Worm (Caenorhabditis elegans) whole organism, L1 larva: ENCODE results near the gene unc-78.

ENCODE experiments used
- C34B4.2 ChIP-seq: sonication (generic microtip); optimal IDR thresholded peaks from 2 replicates; lab custom pipeline; 2017; ENCODE audit warnings: mild to moderate bottlenecking, missing genetic modification characterization, missing compliant biosample characterization
- ama-1 ChIP-seq: fragments of 150-350 bp; optimal IDR thresholded peaks from 2 replicates; lab custom pipeline; 2014
- ceh-8 ChIP-seq: fragments of 200-800 bp; sonication (Bioruptor generic); optimal IDR thresholded peaks from 2 replicates; lab custom pipeline; 2018; ENCODE audit warnings: mild to moderate bottlenecking, missing genetic modification characterization, moderate library complexity, missing compliant biosample characterization
- ceh-82 ChIP-seq, 3 experiments: fragments of 150-350 bp in 1 of 3; sonication (generic microtip) in 2 of 3; optimal IDR thresholded peaks; 2 replicates each; lab custom pipeline; 2014 to 2017; ENCODE audit warnings: missing biosample characterization in 3 of 3, missing genetic modification characterization in 3 of 3
- ceh-90 ChIP-seq: sonication (generic microtip); optimal IDR thresholded peaks from 2 replicates; lab custom pipeline; 2016; ENCODE audit warnings: missing genetic modification characterization, missing compliant biosample characterization
- ces-1 ChIP-seq: fragments of 150-350 bp; optimal IDR thresholded peaks from 2 replicates; lab custom pipeline; 2014; ENCODE audit warnings: missing biosample characterization, missing genetic modification reagents, missing genetic modification characterization
- dsc-1 ChIP-seq: sonication (generic microtip); optimal IDR thresholded peaks from 2 replicates; lab custom pipeline; 2016; ENCODE audit warnings: mild to moderate bottlenecking, missing genetic modification characterization, missing compliant biosample characterization
- egl-27 ChIP-seq, 2 experiments: fragments of 150-350 bp in 1 of 2; sonication (generic microtip); optimal IDR thresholded peaks; 3 replicates each; lab custom pipeline; 2017 to 2018; ENCODE audit warnings: missing biosample characterization in 2 of 2, missing genetic modification characterization in 2 of 2, missing genetic modification reagents in 2 of 2
- elt-2 ChIP-seq: sonication (generic microtip); optimal IDR thresholded peaks from 2 replicates; lab custom pipeline; 2016; ENCODE audit warnings: missing genetic modification characterization, mild to moderate bottlenecking, inconsistent platforms, missing compliant biosample characterization, missing genetic modification reagents
- fkh-10 ChIP-seq: sonication (generic microtip); optimal IDR thresholded peaks from 2 replicates; lab custom pipeline; 2017; ENCODE audit warnings: missing biosample characterization, missing genetic modification reagents, missing genetic modification characterization
- fkh-8 ChIP-seq: sonication (generic microtip); optimal IDR thresholded peaks from 2 replicates; lab custom pipeline; 2016; ENCODE audit warnings: mild to moderate bottlenecking, missing genetic modification characterization, missing compliant biosample characterization
- fos-1 ChIP-seq: fragments of 150-350 bp; optimal IDR thresholded peaks from 2 replicates; lab custom pipeline; 2014; ENCODE audit warnings: missing biosample characterization, missing genetic modification characterization
- grh-1 ChIP-seq: fragments of 200-800 bp; sonication (Bioruptor generic); IDR thresholded peaks from 2 replicates; pipeline ENCODE4 v1.3.6; 2022; ENCODE audit warnings: missing genetic modification reagents, missing genetic modification characterization, missing compliant biosample characterization
- hlh-17 ChIP-seq: fragments of 200-800 bp; sonication (Bioruptor generic); optimal IDR thresholded peaks from 2 replicates; lab custom pipeline; 2018; ENCODE audit warnings: missing genetic modification characterization, mild to moderate bottlenecking, missing compliant biosample characterization, moderate library complexity, borderline replicate concordance
- lin-13 ChIP-seq: fragments of 150-350 bp; optimal IDR thresholded peaks from 2 replicates; lab custom pipeline; 2014; ENCODE audit warnings: missing biosample characterization, missing genetic modification reagents, missing genetic modification characterization
- lin-14 ChIP-seq: fragments of 200-800 bp; sonication (Bioruptor generic); optimal IDR thresholded peaks from 2 replicates; lab custom pipeline; 2018; ENCODE audit warnings: mild to moderate bottlenecking, missing genetic modification characterization, moderate library complexity, missing compliant biosample characterization
- lsy-2 ChIP-seq, 2 experiments: fragments of 150-350 bp; optimal IDR thresholded peaks; 2 replicates each; lab custom pipeline; 2014; ENCODE audit warnings: missing biosample characterization in 2 of 2, missing genetic modification characterization in 2 of 2
- nhr-11 ChIP-seq: fragments of 150-350 bp; optimal IDR thresholded peaks from 2 replicates; lab custom pipeline; 2014; ENCODE audit warnings: missing biosample characterization, missing genetic modification characterization
- nhr-12 ChIP-seq: sonication (generic microtip); optimal IDR thresholded peaks from 2 replicates; lab custom pipeline; 2017; ENCODE audit warnings: missing biosample characterization, missing genetic modification characterization
- nhr-47 ChIP-seq: sonication (generic microtip); optimal IDR thresholded peaks from 2 replicates; lab custom pipeline; 2016; ENCODE audit warnings: mild to moderate bottlenecking, missing genetic modification characterization, moderate library complexity, missing compliant biosample characterization
- pag-3 ChIP-seq: sonication (generic microtip); optimal IDR thresholded peaks from 2 replicates; lab custom pipeline; 2017; ENCODE audit warnings: missing genetic modification characterization, mild to moderate bottlenecking, missing compliant biosample characterization, antibody characterized with exemption, borderline replicate concordance; ENCODE audit not compliant: insufficient read depth
- pax-3 ChIP-seq: fragments of 200-800 bp; sonication (Bioruptor generic); optimal IDR thresholded peaks from 2 replicates; lab custom pipeline; 2018; ENCODE audit warnings: mild to moderate bottlenecking, missing genetic modification characterization, moderate library complexity, missing compliant biosample characterization
- pqm-1 ChIP-seq: sonication (generic microtip); optimal IDR thresholded peaks from 3 replicates; lab custom pipeline; 2017; ENCODE audit warnings: missing biosample characterization, missing genetic modification characterization
- rnt-1 ChIP-seq: sonication (generic microtip); optimal IDR thresholded peaks from 2 replicates; lab custom pipeline; 2016; ENCODE audit warnings: mild to moderate bottlenecking, missing genetic modification characterization, moderate library complexity, missing compliant biosample characterization
- snu-23 ChIP-seq: sonication (generic microtip); optimal IDR thresholded peaks from 2 replicates; lab custom pipeline; 2016; ENCODE audit warnings: missing genetic modification characterization, missing compliant biosample characterization
- sox-4 ChIP-seq: sonication (generic microtip); optimal IDR thresholded peaks from 2 replicates; lab custom pipeline; 2016; ENCODE audit warnings: missing genetic modification characterization, missing compliant biosample characterization
- sup-37 ChIP-seq: fragments of 200-800 bp; sonication (Bioruptor generic); optimal IDR thresholded peaks from 2 replicates; lab custom pipeline; 2018; ENCODE audit warnings: mild to moderate bottlenecking, missing genetic modification characterization, missing compliant biosample characterization
- tbx-2 ChIP-seq: sonication (generic microtip); optimal IDR thresholded peaks from 2 replicates; lab custom pipeline; 2016; ENCODE audit warnings: missing genetic modification characterization, missing compliant biosample characterization
- tlp-1 ChIP-seq: fragments of 150-350 bp; optimal IDR thresholded peaks from 2 replicates; lab custom pipeline; 2014; ENCODE audit warnings: missing biosample characterization, missing genetic modification characterization
- vab-15 ChIP-seq: sonication (generic microtip); optimal IDR thresholded peaks from 2 replicates; lab custom pipeline; 2017; ENCODE audit warnings: missing genotype, mild to moderate bottlenecking, missing genetic modification characterization, missing compliant biosample characterization
- xbp-1 ChIP-seq: sonication (generic microtip); optimal IDR thresholded peaks from 2 replicates; lab custom pipeline; 2016; ENCODE audit warnings: missing genetic modification characterization, missing compliant biosample characterization
- ztf-11 ChIP-seq, 2 experiments: sonication (generic microtip); optimal IDR thresholded peaks; 2 replicates each; lab custom pipeline; 2016 to 2017; ENCODE audit warnings: missing genetic modification characterization in 2 of 2, missing biosample characterization in 1 of 2, missing compliant biosample characterization in 1 of 2

Gene unc-78

DNA sequence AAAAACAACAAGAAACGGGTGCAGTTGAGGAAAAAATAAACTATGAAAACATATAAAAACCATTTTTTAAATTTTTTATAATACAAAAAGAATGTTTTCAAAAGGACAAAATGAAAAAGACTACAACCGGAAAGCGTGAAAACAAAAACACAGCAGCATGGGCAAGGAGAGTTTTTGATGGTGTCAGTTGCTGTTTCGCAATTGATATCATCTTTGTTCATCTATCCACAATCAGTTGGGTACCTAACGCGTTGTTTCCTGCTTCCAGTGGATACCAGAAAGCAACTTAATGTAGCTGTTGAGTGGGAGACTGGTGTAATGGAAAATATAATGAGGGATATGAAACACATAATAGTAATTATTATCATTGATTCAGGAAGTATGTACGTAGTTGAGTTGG lies 28.4 kb upstream of the unc-78 start:
- TF ChIP-seq rnt-1 (peak; percentile 59), pqm-1 (tag; lab: Kevin White, UChicago) (no peak)

DNA sequence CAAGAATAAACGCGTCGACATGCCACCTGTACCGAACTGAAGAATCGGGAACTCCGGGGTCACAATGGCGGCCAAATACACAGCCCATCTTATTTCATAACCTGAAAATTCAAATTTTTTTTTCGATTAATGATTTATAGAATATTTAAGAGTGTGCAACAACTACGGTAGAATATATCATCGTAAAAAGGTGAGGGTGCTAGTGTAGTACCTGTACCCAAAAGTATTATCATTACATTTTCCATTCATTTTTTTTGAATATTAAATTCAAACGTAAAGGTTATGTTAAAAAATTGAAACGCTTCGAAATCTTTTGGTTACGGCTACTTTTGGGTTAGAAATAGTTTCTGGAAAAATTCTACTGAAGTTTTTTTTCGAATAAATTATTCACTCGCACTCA lies 18.6 kb upstream of the unc-78 start, which contains the start of gene ZK813.4:
ZK813.4 (minus strand) TSS at position 101 of the 400 bp plus-strand sequence.
- TF ChIP-seq lin-14 (GFP tag; lab: Kevin White, UChicago), result no peak
- TF ChIP-seq ceh-8 (GFP tag; lab: Kevin White, UChicago), result no peak

DNA sequence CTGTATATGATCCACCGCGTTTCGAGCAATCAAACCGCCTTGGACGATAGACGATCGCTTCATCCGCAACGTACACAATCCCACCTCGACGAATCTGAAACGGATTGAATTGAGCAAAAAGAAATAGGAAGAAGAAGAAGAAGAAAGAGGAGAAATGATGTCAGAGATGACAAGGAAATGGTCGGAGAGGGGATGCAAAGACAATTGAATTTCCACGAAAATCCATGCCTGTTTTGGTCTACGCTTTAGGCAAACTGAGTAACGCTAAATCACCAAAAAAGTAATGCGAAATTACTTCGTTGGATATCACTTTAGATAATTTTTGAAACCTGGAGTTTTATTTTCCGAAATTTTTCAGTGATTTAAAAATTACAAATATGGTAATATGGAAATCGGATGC lies 17.7 kb upstream of the unc-78 start:
- TF ChIP-seq egl-27 (tag; optimal IDR thresholded peaks at IDR 0.05; lab: Kevin White, UChicago) (no peak), fkh-10 (GFP tag; lab: Kevin White, UChicago) (peak; percentile 59)

DNA sequence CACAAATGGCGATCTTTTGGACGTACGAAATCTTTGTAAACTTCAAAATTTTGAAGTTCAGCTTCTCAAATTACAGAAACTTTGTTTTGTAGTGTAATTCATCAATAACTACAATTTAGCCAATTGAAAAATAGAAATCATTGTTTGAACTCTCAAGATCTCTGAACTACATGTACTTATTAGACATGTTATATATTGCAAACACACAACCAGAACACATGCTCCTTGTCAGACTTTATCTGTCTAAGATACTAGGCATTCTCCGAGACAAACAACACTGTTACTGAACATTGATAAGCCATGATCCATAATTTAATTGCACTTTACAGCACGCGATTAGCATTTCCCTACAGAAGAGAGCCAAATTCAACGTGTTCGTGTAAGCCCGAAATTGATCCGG lies 13.1 kb upstream of the unc-78 start, which contains the start of gene ZK813.6:
ZK813.6 (plus strand) TSS at position 301 of the 400 bp plus-strand sequence.
- TF ChIP-seq C34B4.2 (tag; lab: Kevin White, UChicago) (no peak), tlp-1 (tag; lab: Kevin White, UChicago) (no peak), nhr-11 (tag; lab: Kevin White, UChicago) (no peak), ceh-90 (tag; lab: Kevin White, UChicago) (no peak), ztf-11 (tag; optimal IDR thresholded peaks at IDR 0.05; lab: Kevin White, UChicago) (no peak), elt-2 (tag; lab: Kevin White, UChicago) (no peak)

DNA sequence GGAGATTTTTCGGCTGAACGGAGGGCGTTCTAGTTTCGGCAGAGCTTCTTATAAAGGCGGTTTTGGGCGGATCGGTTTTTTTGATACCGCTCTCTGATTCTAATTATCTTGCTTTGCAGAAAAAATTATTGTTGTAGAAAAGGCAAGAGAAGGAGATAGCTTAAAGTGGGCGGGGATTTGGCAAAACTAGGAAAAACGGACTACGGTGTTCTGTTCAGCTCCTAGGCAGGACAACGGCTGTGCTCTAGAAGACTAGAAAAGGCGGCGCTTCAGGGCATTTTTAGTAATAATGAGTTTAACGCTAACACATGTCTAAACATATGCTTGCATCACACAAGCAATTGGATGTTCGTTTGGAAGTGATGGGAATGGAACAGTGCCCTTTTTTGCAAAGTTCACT lies 7.7 kb upstream of the unc-78 start, which contains the start of gene C04F6.7:
C04F6.7 (minus strand) TSS at position 101 of the 400 bp plus-strand sequence.
- TF ChIP-seq ces-1 (GFP tag; lab: Kevin White, UChicago) (no peak), ceh-82 (tag; optimal IDR thresholded peaks at IDR 0.05; lab: Kevin White, UChicago) (no peak), ceh-8 (GFP tag; lab: Kevin White, UChicago) (no peak), hlh-17 (no peak), sup-37 (GFP tag; lab: Kevin White, UChicago) (no peak), ztf-11 (tag; optimal IDR thresholded peaks at IDR 0.05; lab: Kevin White, UChicago) (no peak), lsy-2 (tag; optimal IDR thresholded peaks at IDR 0.05; lab: Kevin White, UChicago) (no peak), vab-15 (tag; lab: Kevin White, UChicago) (no peak), tbx-2 (no peak), pag-3 (tag; lab: Kevin White, UChicago) (no peak), snu-23 (GFP tag; lab: Kevin White, UChicago) (no peak), grh-1 (GFP tag; lab: Robert Waterston, UW) (no peak), nhr-12 (tag; lab: Kevin White, UChicago) (no peak), ama-1 (no peak), xbp-1 (no peak), lin-13 (GFP tag; lab: Kevin White, UChicago) (no peak)

DNA sequence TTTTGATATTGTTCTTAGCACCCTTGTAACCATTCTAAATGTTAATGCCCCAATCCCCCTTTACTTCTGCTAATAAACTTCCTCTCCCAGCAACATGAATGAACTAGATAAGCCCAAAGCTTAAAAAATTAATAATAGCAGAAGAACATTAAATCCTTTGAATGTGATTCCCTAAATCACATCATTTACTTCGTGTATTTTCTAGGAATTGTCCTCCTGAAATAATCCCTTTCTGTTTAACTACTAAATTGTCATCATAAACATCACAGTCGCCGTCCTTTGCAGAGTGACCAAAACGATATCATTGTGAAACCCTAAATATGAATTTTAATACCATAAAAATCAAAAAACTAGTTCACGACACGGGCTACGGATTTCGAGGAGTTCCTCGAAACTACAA lies 4.6 kb upstream of the unc-78 start:
- TF ChIP-seq sox-4 (tag; lab: Kevin White, UChicago) (peak; percentile 34), fkh-8 (peak; percentile 6), dsc-1 (tag; lab: Kevin White, UChicago) (peak; percentile 87), nhr-47 (tag; lab: Kevin White, UChicago) (peak; percentile 17), pax-3 (tag; lab: Kevin White, UChicago) (peak; percentile 58), fos-1 (no peak)
